Fruit fly (Drosophila melanogaster) whole organism, embryonic: Measurements from ENCODE around the gene CG10348.
A peak's percentile ranks its signal among the peaks of the same experiment; 100 is the strongest.

Source experiments
- Blimp-1 ChIP-seq: fragments of 200-800 bp; sonication (Bioruptor generic); optimal IDR thresholded peaks from 3 replicates; lab custom pipeline; 2018; ENCODE audit warnings: missing biosample characterization, missing genetic modification characterization, mild to moderate bottlenecking, moderate library complexity, missing genetic modification reagents
- BtbVII ChIP-seq: fragments of 200-800 bp; sonication (Bioruptor generic); optimal IDR thresholded peaks from 3 replicates; lab custom pipeline; 2017; ENCODE audit warnings: missing biosample characterization, mild to moderate bottlenecking, missing genetic modification characterization
- CG10147 ChIP-seq: fragments of 200-800 bp; sonication (Bioruptor generic); optimal IDR thresholded peaks from 2 replicates; lab custom pipeline; 2019; ENCODE audit warnings: missing biosample characterization, mild to moderate bottlenecking, missing genetic modification characterization, moderate library complexity
- CG10209 ChIP-seq: fragments of 200-800 bp; sonication (Bioruptor generic); optimal IDR thresholded peaks from 3 replicates; lab custom pipeline; 2017; ENCODE audit warnings: missing biosample characterization, mild to moderate bottlenecking, missing genetic modification characterization, missing genetic modification reagents
- CG10366 ChIP-seq: fragments of 200-800 bp; sonication (Bioruptor generic); IDR thresholded peaks from 2 replicates; pipeline ENCODE4 v1.3.6; 2022; ENCODE audit warnings: missing biosample characterization, missing genetic modification characterization
- CG10462 ChIP-seq: fragments of 200-800 bp; sonication (Bioruptor generic); optimal IDR thresholded peaks from 2 replicates; lab custom pipeline; 2016; ENCODE audit warnings: missing biosample characterization, missing genetic modification characterization
- CG12071 ChIP-seq: fragments of 200-800 bp; sonication (Bioruptor generic); optimal IDR thresholded peaks from 3 replicates; lab custom pipeline; 2018; ENCODE audit warnings: missing biosample characterization, mild to moderate bottlenecking, missing genetic modification characterization
- CG12236 ChIP-seq: fragments of 200-800 bp; sonication (Bioruptor generic); optimal IDR thresholded peaks from 2 replicates; lab custom pipeline; 2016; ENCODE audit warnings: missing biosample characterization, missing genetic modification characterization
- CG1233 ChIP-seq: fragments of 200-800 bp; sonication (Bioruptor generic); optimal IDR thresholded peaks from 4 replicates; lab custom pipeline; 2018; ENCODE audit warnings: missing biosample characterization, mild to moderate bottlenecking, missing genetic modification characterization
- CG12942 ChIP-seq: fragments of 200-800 bp; sonication (Bioruptor generic); optimal IDR thresholded peaks from 3 replicates; lab custom pipeline; 2016; ENCODE audit warnings: missing biosample characterization, missing genetic modification characterization
- CG1602 ChIP-seq: fragments of 200-800 bp; sonication (Bioruptor generic); optimal IDR thresholded peaks from 3 replicates; lab custom pipeline; 2016; ENCODE audit warnings: missing biosample characterization, missing genetic modification characterization
- CG18011 ChIP-seq: fragments of 200-800 bp; sonication (Bioruptor generic); optimal IDR thresholded peaks from 2 replicates; lab custom pipeline; 2017; ENCODE audit warnings: missing biosample characterization, missing genetic modification characterization, mild to moderate bottlenecking, moderate library complexity, missing genotype
- CG2120 ChIP-seq: fragments of 200-800 bp; sonication (Bioruptor generic); optimal IDR thresholded peaks from 3 replicates; lab custom pipeline; 2016; ENCODE audit warnings: missing biosample characterization, missing genetic modification characterization
- CG2889 ChIP-seq: fragments of 200-800 bp; sonication (Bioruptor generic); IDR thresholded peaks from 3 replicates; pipeline ENCODE4 v1.3.6; 2022; ENCODE audit warnings: missing biosample characterization, missing genetic modification characterization
- CG30431 ChIP-seq: fragments of 200-800 bp; sonication (Bioruptor generic); optimal IDR thresholded peaks from 2 replicates; lab custom pipeline; 2017; ENCODE audit warnings: missing biosample characterization, missing genetic modification characterization
- CG32767 ChIP-seq: fragments of 200-800 bp; sonication (Bioruptor generic); IDR thresholded peaks from 2 replicates; pipeline ENCODE4 v1.3.6; 2022; ENCODE audit warnings: missing biosample characterization, missing genetic modification characterization
- CG6254 ChIP-seq: fragments of 200-800 bp; sonication (Bioruptor generic); optimal IDR thresholded peaks from 3 replicates; lab custom pipeline; 2017; ENCODE audit warnings: mild to moderate bottlenecking, missing biosample characterization, missing genetic modification reagents, missing genetic modification characterization
- CG7372 ChIP-seq: fragments of 200-800 bp; sonication (Bioruptor generic); IDR thresholded peaks from 2 replicates; pipeline ENCODE4 v1.3.6; 2022; ENCODE audit warnings: missing biosample characterization, missing genetic modification characterization
- CG7839 ChIP-seq: fragments of 200-800 bp; sonication (Bioruptor generic); optimal IDR thresholded peaks from 3 replicates; lab custom pipeline; 2018; ENCODE audit warnings: missing biosample characterization, mild to moderate bottlenecking, missing genetic modification characterization, moderate library complexity
- CG7963 ChIP-seq: fragments of 200-800 bp; sonication (Bioruptor generic); IDR thresholded peaks from 3 replicates; pipeline ENCODE4 v1.3.6; 2022; ENCODE audit warnings: missing biosample characterization, missing genetic modification characterization; ENCODE audit not compliant: partially characterized antibody
- CTCF ChIP-seq: fragments of 200-800 bp; sonication (Bioruptor generic); optimal IDR thresholded peaks from 2 replicates; lab custom pipeline; 2017; ENCODE audit warnings: missing biosample characterization, mild to moderate bottlenecking, missing genetic modification characterization, moderate library complexity
- Dip3 ChIP-seq: fragments of 200-800 bp; sonication (Bioruptor generic); optimal IDR thresholded peaks from 3 replicates; lab custom pipeline; 2016; ENCODE audit warnings: missing biosample characterization, missing genetic modification characterization
- Doc3 ChIP-seq: fragments of 200-800 bp; sonication (Bioruptor generic); IDR thresholded peaks from 3 replicates; pipeline ENCODE4 v1.3.6; 2022; ENCODE audit warnings: missing biosample characterization, missing genetic modification characterization; ENCODE audit not compliant: partially characterized antibody
- Dref ChIP-seq: fragments of 200-800 bp; sonication (Bioruptor generic); IDR thresholded peaks from 2 replicates; pipeline ENCODE4 v1.3.6; 2022; ENCODE audit warnings: missing biosample characterization, missing genetic modification characterization
- HmgZ ChIP-seq: fragments of 200-800 bp; sonication (Bioruptor generic); optimal IDR thresholded peaks from 2 replicates; lab custom pipeline; 2018; ENCODE audit warnings: missing biosample characterization, mild to moderate bottlenecking, missing genetic modification characterization
- Lhr ChIP-seq: fragments of 200-800 bp; sonication (Bioruptor generic); optimal IDR thresholded peaks from 3 replicates; lab custom pipeline; 2017; ENCODE audit warnings: mild to moderate bottlenecking, missing biosample characterization, missing genetic modification reagents, missing genetic modification characterization
- Oli ChIP-seq: fragments of 200-800 bp; sonication (Bioruptor generic); optimal IDR thresholded peaks from 2 replicates; lab custom pipeline; 2018; ENCODE audit warnings: missing biosample characterization, mild to moderate bottlenecking, missing genetic modification characterization, moderate library complexity
- Sox100B ChIP-seq: fragments of 200-800 bp; sonication (Bioruptor generic); optimal IDR thresholded peaks from 3 replicates; lab custom pipeline; 2018; ENCODE audit warnings: missing biosample characterization, mild to moderate bottlenecking, missing genetic modification characterization
- Sry-β ChIP-seq: fragments of 200-800 bp; sonication (Bioruptor generic); optimal IDR thresholded peaks from 2 replicates; lab custom pipeline; 2018; ENCODE audit warnings: missing biosample characterization, mild to moderate bottlenecking, missing genetic modification characterization, moderate library complexity
- Usf ChIP-seq: fragments of 200-800 bp; sonication (Bioruptor generic); optimal IDR thresholded peaks from 2 replicates; lab custom pipeline; 2017; ENCODE audit warnings: missing genotype, missing biosample characterization, missing genetic modification characterization
- Vsx1 ChIP-seq: fragments of 200-800 bp; sonication (Bioruptor generic); optimal IDR thresholded peaks from 2 replicates; lab custom pipeline; 2017; ENCODE audit warnings: missing biosample characterization, mild to moderate bottlenecking, missing genetic modification characterization, missing genetic modification reagents
- amos ChIP-seq: fragments of 200-800 bp; sonication (Bioruptor generic); IDR thresholded peaks from 2 replicates; pipeline ENCODE4 v1.3.6; 2022; ENCODE audit warnings: missing biosample characterization, missing genetic modification characterization; ENCODE audit not compliant: partially characterized antibody
- ato ChIP-seq: fragments of 200-800 bp; sonication (Bioruptor generic); IDR thresholded peaks from 2 replicates; pipeline ENCODE4 v1.3.6; 2022; ENCODE audit warnings: missing biosample characterization, missing genetic modification characterization; ENCODE audit not compliant: partially characterized antibody
- ci ChIP-seq: fragments of 200-800 bp; sonication (Bioruptor generic); IDR thresholded peaks from 3 replicates; pipeline ENCODE4 v1.3.6; 2022; ENCODE audit warnings: missing biosample characterization, missing genetic modification characterization
- corto ChIP-seq: fragments of 200-800 bp; sonication (Bioruptor generic); optimal IDR thresholded peaks from 2 replicates; lab custom pipeline; 2016; ENCODE audit warnings: missing biosample characterization, mild to moderate bottlenecking, missing genetic modification characterization, moderate library complexity
- crol ChIP-seq: fragments of 200-800 bp; sonication (Bioruptor generic); IDR thresholded peaks from 2 replicates; pipeline ENCODE4 v1.3.6; 2022; ENCODE audit warnings: missing biosample characterization, missing genetic modification characterization
- dysf ChIP-seq: fragments of 200-800 bp; sonication (Bioruptor generic); IDR thresholded peaks from 3 replicates; pipeline ENCODE4 v1.3.6; 2022; ENCODE audit warnings: missing biosample characterization, missing genetic modification characterization
- eyg ChIP-seq: fragments of 200-800 bp; sonication (Bioruptor generic); optimal IDR thresholded peaks from 3 replicates; lab custom pipeline; 2016; ENCODE audit warnings: missing biosample characterization, missing genetic modification characterization
- gcm ChIP-seq: fragments of 200-800 bp; sonication (Bioruptor generic); optimal IDR thresholded peaks from 2 replicates; lab custom pipeline; 2019; ENCODE audit warnings: missing biosample characterization, mild to moderate bottlenecking, missing genetic modification characterization, moderate library complexity
- kah ChIP-seq: fragments of 200-800 bp; sonication (Bioruptor generic); optimal IDR thresholded peaks from 2 replicates; lab custom pipeline; 2018; ENCODE audit warnings: missing biosample characterization, mild to moderate bottlenecking, missing genetic modification characterization
- mld ChIP-seq: fragments of 200-800 bp; sonication (Bioruptor generic); IDR thresholded peaks from 3 replicates; pipeline ENCODE4 v1.3.6; 2022; ENCODE audit warnings: missing biosample characterization, missing genetic modification characterization; ENCODE audit not compliant: partially characterized antibody
- nerfin-2 ChIP-seq: fragments of 200-800 bp; sonication (Bioruptor generic); IDR thresholded peaks from 2 replicates; pipeline ENCODE4 v1.3.6; 2022; ENCODE audit warnings: missing biosample characterization, missing genetic modification characterization; ENCODE audit not compliant: partially characterized antibody
- p53 ChIP-seq: fragments of 200-800 bp; sonication (Bioruptor generic); optimal IDR thresholded peaks from 2 replicates; lab custom pipeline; 2016; ENCODE audit warnings: missing biosample characterization, missing genetic modification characterization
- pho ChIP-seq: fragments of 200-800 bp; sonication (Bioruptor generic); optimal IDR thresholded peaks from 2 replicates; lab custom pipeline; 2016; ENCODE audit warnings: missing biosample characterization, missing genetic modification characterization
- psq ChIP-seq: fragments of 200-800 bp; sonication (Bioruptor generic); optimal IDR thresholded peaks from 2 replicates; lab custom pipeline; 2017; ENCODE audit warnings: missing biosample characterization, missing genetic modification characterization
- pum ChIP-seq: fragments of 200-800 bp; sonication (Bioruptor generic); optimal IDR thresholded peaks from 2 replicates; lab custom pipeline; 2016; ENCODE audit warnings: missing biosample characterization, missing genetic modification characterization
- repo ChIP-seq: fragments of 200-800 bp; sonication (Bioruptor generic); optimal IDR thresholded peaks from 2 replicates; lab custom pipeline; 2016; ENCODE audit warnings: missing biosample characterization, missing genetic modification characterization
- run ChIP-seq: fragments of 200-800 bp; sonication (Bioruptor generic); optimal IDR thresholded peaks from 3 replicates; lab custom pipeline; 2018; ENCODE audit warnings: missing biosample characterization, mild to moderate bottlenecking, missing genetic modification characterization
- toy ChIP-seq: fragments of 200-800 bp; sonication (Bioruptor generic); IDR thresholded peaks from 2 replicates; pipeline ENCODE4 v1.3.6; 2022; ENCODE audit warnings: missing biosample characterization, missing genetic modification characterization

Gene CG10348

dm6 chr2L:18708239-18708891 lies 24.0 kb downstream of the CG10348 start, which contains the start of the genes Faf2 and Grip71 (continued):
- TF ChIP-seq CG7372 (GFP tag; lab: Robert Waterston, UW), result peak; percentile 95
- TF ChIP-seq psq, result peak; percentile 77
- TF ChIP-seq CG10147 (GFP tag; lab: Kevin White, UChicago), result peak; percentile 83
- peak; percentile 94 for TF ChIP-seq CG30431 (GFP tag; lab: Kevin White, UChicago)
- peak; percentile 59 for TF ChIP-seq repo (GFP tag; lab: Kevin White, UChicago)
- peak; percentile 95 for TF ChIP-seq dysf
- TF ChIP-seq Dref (GFP tag; lab: Robert Waterston, UW), result peak; percentile 49
- peak; percentile 65 for TF ChIP-seq corto (GFP tag; lab: Kevin White, UChicago)
- TF ChIP-seq toy (GFP tag; lab: Robert Waterston, UW), result peak; percentile 64; the same call in 1 of the 2 replicates
- TF ChIP-seq p53, result peak; percentile 36
- peak; percentile 78 for TF ChIP-seq CG1233 (GFP tag; lab: Kevin White, UChicago)
- TF ChIP-seq Vsx1, result peak; percentile 61
- TF ChIP-seq Blimp-1, result peak; percentile 86
- TF ChIP-seq CG1602, result peak; percentile 93
- peak; percentile 63 for TF ChIP-seq CG6254 (GFP tag; lab: Kevin White, UChicago)
- peak; percentile 91 for TF ChIP-seq pho (GFP tag; lab: Kevin White, UChicago)
- peak; percentile 94 for TF ChIP-seq pum (GFP tag; lab: Kevin White, UChicago)
- no peak for TF ChIP-seq CG7963
- peak; percentile 94 for TF ChIP-seq CG10366
- TF ChIP-seq Sox100B (GFP tag; lab: Kevin White, UChicago), result no peak
- peak; percentile 86 for TF ChIP-seq Oli (tag; lab: Kevin White, UChicago)
- TF ChIP-seq CTCF (GFP tag; lab: Kevin White, UChicago), result peak; percentile 23
- peak; percentile 94 for TF ChIP-seq CG2120 (GFP tag; lab: Kevin White, UChicago)
- TF ChIP-seq crol (GFP tag; lab: Robert Waterston, UW), result no peak; the same call in 1 of the 2 replicates
- peak; percentile 41 for TF ChIP-seq CG12071
- TF ChIP-seq run (tag; lab: Kevin White, UChicago), result peak; percentile 42
- TF ChIP-seq Dip3 (GFP tag; lab: Kevin White, UChicago), result peak; percentile 86
- peak; percentile 93 for TF ChIP-seq CG12942 (GFP tag; lab: Kevin White, UChicago)
- TF ChIP-seq Doc3 (GFP tag; lab: Robert Waterston, UW), result no peak
- peak; percentile 55 for TF ChIP-seq Sry-β (GFP tag; lab: Kevin White, UChicago)
- peak; percentile 92 for TF ChIP-seq CG7839 (tag; lab: Kevin White, UChicago)
- TF ChIP-seq CG32767, result peak; percentile 83
- no peak for TF ChIP-seq ato
- TF ChIP-seq BtbVII (GFP tag; lab: Kevin White, UChicago), result peak; percentile 15
- TF ChIP-seq amos (GFP tag; lab: Robert Waterston, UW), result peak; percentile 47; the same call in 1 of the 2 replicates
- TF ChIP-seq CG12236 (GFP tag; lab: Kevin White, UChicago), result no peak
- peak; percentile 91 for TF ChIP-seq CG2889 (GFP tag; lab: Robert Waterston, UW)
- peak; percentile 94 for TF ChIP-seq HmgZ (tag; lab: Kevin White, UChicago)
- peak; percentile 67 for TF ChIP-seq CG10462
- peak; percentile 91 for TF ChIP-seq Lhr (GFP tag; lab: Kevin White, UChicago)
- peak; percentile 90 for TF ChIP-seq CG10209 (GFP tag; lab: Kevin White, UChicago)
- no peak for TF ChIP-seq mld
- peak; percentile 59 for TF ChIP-seq gcm
- peak; percentile 26 for TF ChIP-seq eyg
- peak; percentile 13 for TF ChIP-seq kah
- TF ChIP-seq nerfin-2 (GFP tag; lab: Robert Waterston, UW), result no peak
- peak; percentile 87 for TF ChIP-seq Usf (GFP tag; lab: Kevin White, UChicago)
- TF ChIP-seq CG18011, result peak; percentile 54
- TF ChIP-seq ci, result peak; percentile 96
